Worm (Caenorhabditis elegans): ENCODE measurements around the gene F59F3.6.

F59F3.6 gene

ce11 chrX:11008052-11008451 lies 9.0 kb upstream of the F59F3.6 start, which contains the start of gene del-5 (continued):
- TF ChIP-seq ZK337.2 (GFP tag; IDR thresholded peaks at IDR 0.05), result no peak
- peak; percentile 58 for TF ChIP-seq nhr-77 (tag; optimal IDR thresholded peaks at IDR 0.05)
- no peak for TF ChIP-seq daf-12 (tag; optimal IDR thresholded peaks at IDR 0.05)
- peak; percentile 57; the same call in 1 of the 2 replicates for TF ChIP-seq php-3 (GFP tag; IDR thresholded peaks at IDR 0.05)
- TF ChIP-seq set-16 (GFP tag; IDR thresholded peaks at IDR 0.05), result no peak
- TF ChIP-seq ceh-28 (tag; optimal IDR thresholded peaks at IDR 0.05), result no peak
- no peak for TF ChIP-seq mxl-2 (GFP tag; conservative IDR thresholded peaks at IDR 0.05)
- no peak for TF ChIP-seq madf-5 (GFP tag; IDR thresholded peaks at IDR 0.05)
- no peak for TF ChIP-seq lin-13 (GFP tag; optimal IDR thresholded peaks at IDR 0.05)
- no peak for TF ChIP-seq daf-8 (GFP tag; IDR thresholded peaks at IDR 0.05)
- TF ChIP-seq hlh-30 (tag; optimal IDR thresholded peaks at IDR 0.05; ENCODE audit: insufficient read depth), result peak; percentile 16
- TF ChIP-seq dve-1 (tag; optimal IDR thresholded peaks at IDR 0.05; ENCODE audit: insufficient read depth), result peak; percentile 70
- no peak for TF ChIP-seq unc-130 (GFP tag; optimal IDR thresholded peaks at IDR 0.05)
- no peak for TF ChIP-seq F37D6.2 (tag; optimal IDR thresholded peaks at IDR 0.05)
- no peak for TF ChIP-seq spr-3 (GFP tag; optimal IDR thresholded peaks at IDR 0.05)
- no peak for TF ChIP-seq ceh-32 (tag; optimal IDR thresholded peaks at IDR 0.05; ENCODE audit: poor library complexity)
- no peak for TF ChIP-seq hmg-1.1 (GFP tag; IDR thresholded peaks at IDR 0.05)
- TF ChIP-seq F26F4.8 (GFP tag; conservative IDR thresholded peaks at IDR 0.05), result no peak
- peak; percentile 13 for TF ChIP-seq mxl-3 (GFP tag; optimal IDR thresholded peaks at IDR 0.05)
- no peak for TF ChIP-seq fos-1 (tag; optimal IDR thresholded peaks at IDR 0.05)
- peak; percentile 78 for TF ChIP-seq dmd-6 (GFP tag; IDR thresholded peaks at IDR 0.05)
- no peak for TF ChIP-seq duxl-1 (tag; optimal IDR thresholded peaks at IDR 0.05; ENCODE audit: poor library complexity)
- TF ChIP-seq hlh-11 (tag; optimal IDR thresholded peaks at IDR 0.05), result peak; percentile 73
- TF ChIP-seq nhr-41 (GFP tag; IDR thresholded peaks at IDR 0.05), result no peak
- TF ChIP-seq spr-1 (tag; optimal IDR thresholded peaks at IDR 0.05), result no peak
- TF ChIP-seq arid-1 (GFP tag; conservative IDR thresholded peaks at IDR 0.05), result no peak
- TF ChIP-seq jun-1 (tag; optimal IDR thresholded peaks at IDR 0.05), result no peak
- no peak for TF ChIP-seq snpc-4 (tag; optimal IDR thresholded peaks at IDR 0.05)
- no peak for TF ChIP-seq nhr-237 (tag; optimal IDR thresholded peaks at IDR 0.05)
- no peak for TF ChIP-seq pha-4 (GFP tag; IDR thresholded peaks at IDR 0.05)
- no peak for TF ChIP-seq pha-4 (tag; optimal IDR thresholded peaks at IDR 0.05)
- no peak for TF ChIP-seq rbr-2 (tag; optimal IDR thresholded peaks at IDR 0.05)
- no peak for TF ChIP-seq lsy-2 (tag; optimal IDR thresholded peaks at IDR 0.05)
- TF ChIP-seq ceh-62 (tag; optimal IDR thresholded peaks at IDR 0.05), result no peak
- TF ChIP-seq skn-1 (tag; optimal IDR thresholded peaks at IDR 0.05), result no peak
- TF ChIP-seq zfp-2 (tag; optimal IDR thresholded peaks at IDR 0.05), result no peak
- TF ChIP-seq madf-9 (GFP tag; conservative IDR thresholded peaks at IDR 0.05), result no peak
- no peak for TF ChIP-seq nhr-76 (tag; optimal IDR thresholded peaks at IDR 0.05)
- TF ChIP-seq fkh-10 (GFP tag; optimal IDR thresholded peaks at IDR 0.05), result no peak

- TF ChIP-seq dpl-1 (GFP tag; optimal IDR thresholded peaks at IDR 0.05) (no peak), T20F7.1 (GFP tag; optimal IDR thresholded peaks at IDR 0.05) (no peak), php-3 (GFP tag; IDR thresholded peaks at IDR 0.05) (peak; percentile 20; the same call in 1 of the 2 replicates), F49E8.2 (tag; optimal IDR thresholded peaks at IDR 0.05; ENCODE audit: borderline replicate concordance) (no peak), mes-2 (tag; optimal IDR thresholded peaks at IDR 0.05; ENCODE audit: poor library complexity, severe bottlenecking) (no peak), spr-3 (GFP tag; optimal IDR thresholded peaks at IDR 0.05) (no peak), ztf-11 (tag; optimal IDR thresholded peaks at IDR 0.05) (no peak), cey-2 (tag; optimal IDR thresholded peaks at IDR 0.05; ENCODE audit: borderline replicate concordance, insufficient read depth) (no peak), skn-1 (tag; optimal IDR thresholded peaks at IDR 0.05) (no peak), dmd-8 (GFP tag; IDR thresholded peaks at IDR 0.05) (no peak), nhr-11 (tag; optimal IDR thresholded peaks at IDR 0.05) (no peak), dmd-6 (GFP tag; IDR thresholded peaks at IDR 0.05) (peak; percentile 49), R02D3.7 (tag; optimal IDR thresholded peaks at IDR 0.05) (no peak), zip-2 (tag; optimal IDR thresholded peaks at IDR 0.05) (no peak), nhr-25 (tag; optimal IDR thresholded peaks at IDR 0.05; ENCODE audit: borderline replicate concordance, insufficient read depth) (no peak), duxl-1 (tag; optimal IDR thresholded peaks at IDR 0.05; ENCODE audit: poor library complexity) (no peak), F37D6.2 (tag; optimal IDR thresholded peaks at IDR 0.05) (no peak), ceh-82 (tag; optimal IDR thresholded peaks at IDR 0.05) (no peak)
Measured at ce11 chrX:11007393-11007792, 8.3 kb upstream of the F59F3.6 start.

Data from whole organism, L4 larva.